Worm (Caenorhabditis elegans) whole organism, L4/young adult: ENCODE data around the gene F47D12.9.

Source experiments
- W03F9.2 ChIP-seq: fragments of 150-350 bp; optimal IDR thresholded peaks from 2 replicates; lab custom pipeline; 2014; ENCODE audit warnings: missing biosample characterization, missing genetic modification characterization
- dao-5 ChIP-seq: sonication (generic microtip); optimal IDR thresholded peaks from 2 replicates; lab custom pipeline; 2016; ENCODE audit warnings: missing genotype, missing genetic modification characterization, moderate library complexity, missing compliant biosample characterization
- him-1 ChIP-seq: sonication (generic microtip); optimal IDR thresholded peaks from 2 replicates; lab custom pipeline; 2016; ENCODE audit warnings: missing genotype, missing genetic modification reagents, missing genetic modification characterization, missing compliant biosample characterization

The F47D12.9 gene

DNA sequence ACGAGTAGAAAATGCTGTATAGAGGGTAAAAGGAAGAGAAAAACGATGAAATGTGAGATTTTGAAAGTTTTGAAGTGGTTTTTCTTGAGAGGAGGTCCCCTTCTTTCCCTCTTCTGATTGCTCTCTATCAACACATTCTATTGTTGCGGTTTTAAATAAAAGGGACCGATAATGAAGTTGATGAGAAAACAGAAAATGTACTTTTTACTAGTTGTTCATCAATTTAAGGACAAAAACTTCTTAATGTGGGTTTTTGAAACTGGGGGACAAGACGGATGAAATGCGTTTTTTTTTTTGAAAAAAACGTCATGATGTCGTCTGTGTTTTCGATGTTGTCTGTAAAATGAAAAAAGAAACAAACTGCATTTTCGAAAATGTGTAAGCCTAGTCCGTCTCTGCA lies 13.6 kb upstream of the F47D12.9 start:
- no peak for TF ChIP-seq dao-5 (tag; lab: Kevin White, UChicago)
- no peak for TF ChIP-seq him-1 (tag; lab: Kevin White, UChicago)
- TF ChIP-seq W03F9.2 (tag; lab: Kevin White, UChicago) = no peak

ce11 chrIII:6315515-6315914 lies 12.3 kb upstream of the F47D12.9 start:
- TF ChIP-seq W03F9.2 (tag; lab: Kevin White, UChicago) (no peak), him-1 (tag; lab: Kevin White, UChicago) (no peak), dao-5 (tag; lab: Kevin White, UChicago) (no peak)

- TF ChIP-seq dao-5 (tag; lab: Kevin White, UChicago) = no peak
- no peak for TF ChIP-seq him-1 (tag; lab: Kevin White, UChicago)
- TF ChIP-seq W03F9.2 (tag; lab: Kevin White, UChicago) = no peak
Measured at ce11 chrIII:6312244-6312643, 9.1 kb upstream of the F47D12.9 start.

DNA sequence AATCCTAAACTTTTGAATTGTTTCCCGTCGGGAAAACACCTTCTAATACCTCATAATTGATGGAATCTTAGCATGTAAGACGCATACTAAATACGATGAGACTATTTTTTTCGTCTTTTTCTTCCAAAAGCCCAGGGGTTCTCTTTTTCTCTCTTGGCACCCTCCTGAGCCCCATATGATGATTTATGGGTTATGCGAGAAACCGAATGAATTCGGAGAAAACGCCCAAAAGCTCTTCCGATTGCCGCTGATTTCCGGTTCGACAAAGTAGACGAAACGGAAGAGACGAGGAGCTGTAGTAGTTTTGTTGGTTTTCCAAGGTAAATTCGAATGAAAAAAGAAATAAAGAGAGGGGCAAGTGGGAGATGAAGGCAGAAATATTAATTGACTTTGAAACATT lies 8.3 kb upstream of the F47D12.9 start:
- TF ChIP-seq dao-5 (tag; lab: Kevin White, UChicago) (no peak), W03F9.2 (tag; lab: Kevin White, UChicago) (no peak), him-1 (tag; lab: Kevin White, UChicago) (no peak)

DNA sequence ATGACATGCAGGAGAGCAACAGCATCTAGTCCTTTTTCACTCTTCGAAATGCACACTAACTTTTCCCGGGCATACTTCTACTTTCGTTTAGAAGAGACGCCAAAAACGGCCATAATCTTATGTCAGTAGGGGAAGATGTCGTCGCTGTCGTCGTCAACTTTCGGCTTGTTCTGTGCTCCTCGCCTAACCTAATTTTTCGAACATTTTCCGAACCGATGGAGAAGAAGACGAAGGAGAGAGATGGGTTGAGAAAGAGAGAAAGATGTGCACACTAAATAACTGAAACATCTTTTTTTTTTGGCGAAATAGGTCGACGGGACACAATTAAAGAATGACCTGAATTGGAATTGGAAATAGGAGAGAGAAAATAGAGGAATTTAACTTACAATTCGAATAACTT lies 7.2 kb upstream of the F47D12.9 start:
- TF ChIP-seq him-1 (tag; lab: Kevin White, UChicago) = no peak
- TF ChIP-seq W03F9.2 (tag; lab: Kevin White, UChicago) = no peak
- no peak for TF ChIP-seq dao-5 (tag; lab: Kevin White, UChicago)

DNA sequence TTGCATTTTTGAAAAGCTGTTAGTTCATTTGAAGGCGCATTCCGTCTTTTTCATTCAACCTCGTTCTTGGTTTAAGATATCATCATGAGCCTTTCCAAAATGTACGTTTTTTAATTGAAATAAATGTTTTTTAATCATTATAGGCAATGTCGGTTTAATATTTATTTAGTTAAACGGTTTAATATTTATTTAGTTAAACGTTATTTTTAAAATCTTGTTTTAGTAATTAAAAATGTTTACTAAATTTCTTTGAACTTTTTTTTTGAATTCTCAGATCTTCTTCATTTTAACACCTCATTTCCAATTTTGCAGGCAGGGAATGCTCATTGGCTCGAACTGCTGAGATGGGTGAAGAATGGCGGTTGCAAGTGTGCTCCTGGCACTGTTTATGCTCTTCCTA lies 5.9 kb upstream of the F47D12.9 start, which contains the start of gene gar-2:
Gene gar-2, plus strand, starts transcription at position 301 of the 400 bp plus-strand sequence.
- TF ChIP-seq W03F9.2 (tag; lab: Kevin White, UChicago) = no peak
- no peak for TF ChIP-seq dao-5 (tag; lab: Kevin White, UChicago)
- no peak for TF ChIP-seq him-1 (tag; lab: Kevin White, UChicago)

DNA sequence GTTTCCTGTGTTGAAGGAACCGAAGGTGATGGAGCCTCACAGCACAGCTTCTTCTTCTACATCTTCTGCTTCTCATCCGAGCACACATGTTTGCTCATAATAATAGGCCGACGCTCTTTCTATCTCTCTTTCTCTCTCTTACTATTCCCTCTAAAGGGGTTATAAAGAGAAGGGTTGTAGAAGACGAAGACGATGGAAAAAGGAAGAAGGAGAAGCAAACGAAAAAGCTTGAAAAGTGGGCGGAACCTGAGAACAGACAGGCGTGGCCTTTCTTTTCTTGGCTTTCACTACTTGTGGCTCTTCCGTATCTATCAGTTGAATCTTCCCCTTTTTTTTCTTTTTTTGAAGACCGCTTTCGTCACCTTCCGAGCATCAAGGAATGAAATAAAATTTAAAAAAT lies 4.7 kb upstream of the F47D12.9 start:
- TF ChIP-seq dao-5 (tag; lab: Kevin White, UChicago) (no peak), W03F9.2 (tag; lab: Kevin White, UChicago) (no peak), him-1 (tag; lab: Kevin White, UChicago) (no peak)

- TF ChIP-seq dao-5 (tag; lab: Kevin White, UChicago) = no peak
- TF ChIP-seq him-1 (tag; lab: Kevin White, UChicago) = no peak
- TF ChIP-seq W03F9.2 (tag; lab: Kevin White, UChicago) = no peak
Measured at ce11 chrIII:6303787-6304186, 607 bp upstream of the F47D12.9 start.

DNA sequence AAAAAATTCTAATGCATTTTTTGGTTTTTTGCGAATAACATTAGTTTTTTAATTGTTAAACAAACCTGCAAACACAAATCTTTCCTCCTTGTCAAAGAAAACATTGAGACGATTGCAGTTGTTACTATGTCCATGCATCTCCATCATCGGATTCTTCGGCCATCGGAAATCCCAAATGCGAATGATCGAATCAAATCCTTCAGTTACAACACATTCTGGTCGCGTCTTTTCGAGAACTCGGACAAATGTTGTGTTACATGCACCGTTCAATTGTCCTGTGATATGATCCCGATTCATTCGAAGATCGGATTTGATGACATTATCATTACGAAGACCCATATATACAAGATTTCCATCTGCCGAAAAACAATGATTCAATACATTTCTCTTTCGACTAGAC lies 2.9 kb downstream of the F47D12.9 start:
- no peak for TF ChIP-seq him-1 (tag; lab: Kevin White, UChicago)

DNA sequence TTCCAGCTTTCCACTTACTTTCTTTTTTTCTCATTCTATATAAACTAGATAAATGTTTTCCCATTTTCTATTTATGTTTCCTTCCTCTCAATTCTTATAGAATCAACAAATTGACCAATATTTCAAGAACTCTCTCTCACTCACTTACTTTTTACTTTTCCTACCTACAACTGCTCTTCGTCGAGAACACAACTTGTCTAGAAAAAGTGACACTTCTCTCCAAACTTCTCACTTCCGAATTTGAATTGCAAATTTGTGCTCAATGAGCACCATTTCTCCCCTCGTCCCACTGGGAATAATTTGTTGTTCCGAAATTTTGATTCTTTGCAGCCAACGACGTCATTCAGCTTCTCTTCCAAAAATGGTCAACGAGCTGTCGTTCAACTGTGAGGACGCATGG lies 5.0 kb downstream of the F47D12.9 start, which contains the start of gene F47D12.3:
Gene F47D12.3, plus strand, starts transcription at position 331 of the 400 bp plus-strand sequence.
- no peak for TF ChIP-seq him-1 (tag; lab: Kevin White, UChicago)
- TF ChIP-seq dao-5 (tag; lab: Kevin White, UChicago) = no peak
- no peak for TF ChIP-seq W03F9.2 (tag; lab: Kevin White, UChicago)

- TF ChIP-seq W03F9.2 (tag; lab: Kevin White, UChicago) = no peak
- TF ChIP-seq him-1 (tag; lab: Kevin White, UChicago) = no peak
- TF ChIP-seq dao-5 (tag; lab: Kevin White, UChicago) = no peak
Measured at ce11 chrIII:6297599-6297998, 5.6 kb downstream of the F47D12.9 start.

DNA sequence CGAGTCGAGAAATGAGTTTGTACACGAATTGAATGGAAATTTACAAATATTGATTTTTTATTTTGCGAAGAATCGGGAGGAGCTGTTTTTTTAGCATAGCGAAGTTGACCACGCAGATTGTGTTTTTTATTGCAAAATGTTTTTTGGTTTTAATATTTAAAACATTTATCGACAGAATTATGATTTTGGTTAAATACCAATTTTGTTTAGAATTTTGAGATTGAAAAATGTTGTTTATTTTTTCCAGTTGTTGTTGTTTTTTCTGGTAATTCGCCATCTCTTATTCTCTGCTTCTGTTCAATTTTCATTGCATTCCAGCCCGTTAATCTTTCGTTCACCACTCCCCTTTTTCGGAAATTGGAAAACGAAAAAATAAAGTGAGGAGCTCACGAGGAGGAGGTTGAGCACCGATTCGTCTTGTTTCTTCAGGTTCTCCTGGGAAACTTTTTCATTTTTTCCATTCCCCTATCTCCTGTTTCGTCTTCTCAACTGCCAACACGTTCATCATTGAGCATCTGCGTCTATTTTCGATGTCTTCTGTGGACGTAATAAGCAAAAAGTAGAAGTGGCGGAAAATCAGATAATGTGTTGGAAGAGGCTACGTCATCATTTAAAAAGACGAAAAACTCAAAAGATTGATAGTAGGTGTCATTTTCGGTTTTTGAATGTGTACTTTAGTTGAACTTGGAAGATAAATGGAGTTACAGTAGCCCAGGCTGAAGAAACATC lies 7.0 kb downstream of the F47D12.9 start, which contains the start of gene F47D12.7:
Gene F47D12.7, minus strand, starts transcription at position 51 of the 729 bp plus-strand sequence.
- no peak for TF ChIP-seq him-1 (tag; lab: Kevin White, UChicago)

DNA sequence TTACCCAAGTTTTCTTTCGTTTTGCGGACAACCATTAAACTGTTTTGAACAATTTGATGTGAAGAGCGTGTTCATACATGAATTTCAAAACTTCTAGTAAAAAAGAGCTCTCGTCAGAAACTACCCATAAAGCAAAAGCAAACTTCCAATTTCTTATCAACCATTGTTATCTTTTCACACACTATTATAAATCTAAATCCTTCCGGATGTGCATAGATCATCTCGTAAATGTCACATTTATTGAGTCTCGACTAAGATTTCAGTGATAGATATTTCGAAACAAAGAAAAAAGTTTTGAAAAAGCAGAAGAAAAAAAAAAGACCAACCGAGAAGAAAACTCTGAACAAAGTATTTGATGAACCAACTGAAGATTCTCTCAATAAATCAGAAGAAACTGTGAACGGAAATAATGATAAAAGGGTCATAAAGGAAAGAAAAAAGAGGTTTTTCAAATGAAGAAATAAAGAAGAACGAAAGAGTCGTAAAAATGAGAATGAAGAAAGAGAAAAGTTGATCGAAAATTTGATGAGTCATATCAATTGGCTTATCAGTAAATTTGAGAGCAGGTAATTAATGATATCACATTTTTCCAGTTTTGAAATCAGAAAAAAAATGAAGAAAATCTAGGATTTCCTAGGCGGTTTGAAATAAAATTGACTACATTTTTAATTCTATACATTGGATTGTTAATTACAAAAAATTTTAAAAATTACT lies 12.6 kb downstream of the F47D12.9 start:
- TF ChIP-seq him-1 (tag; lab: Kevin White, UChicago) (no peak), W03F9.2 (tag; lab: Kevin White, UChicago) (no peak), dao-5 (tag; lab: Kevin White, UChicago) (no peak)

DNA sequence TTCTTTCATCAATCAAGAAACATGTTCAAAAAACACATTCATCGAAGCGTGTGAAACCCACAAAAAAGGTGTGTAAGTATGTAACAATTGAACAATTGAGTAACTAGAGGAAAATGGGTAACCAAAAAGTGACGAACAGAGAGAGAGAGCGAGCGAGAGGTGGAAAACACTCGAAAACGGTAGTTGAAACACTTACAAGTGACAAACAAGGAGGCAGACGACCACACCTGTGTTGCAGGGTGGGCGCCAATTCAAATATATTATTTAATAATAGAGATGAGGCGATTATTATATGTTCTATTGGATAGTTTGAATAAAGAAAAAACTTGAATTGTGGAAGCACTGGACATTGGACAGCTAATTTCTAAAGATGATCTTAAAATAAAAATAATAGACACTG lies 13.8 kb downstream of the F47D12.9 start:
- no peak for TF ChIP-seq W03F9.2 (tag; lab: Kevin White, UChicago)
- no peak for TF ChIP-seq him-1 (tag; lab: Kevin White, UChicago)
- TF ChIP-seq dao-5 (tag; lab: Kevin White, UChicago) = no peak
